Worm (Caenorhabditis elegans): ENCODE data around the gene clec-126.

clec-126 gene

ce11 chrII:3523547-3523946, 4.3 kb downstream of the clec-126 start:
- TF ChIP-seq ceh-34 (tag; optimal IDR thresholded peaks at IDR 0.05): peak; percentile 81
- TF ChIP-seq sox-2 (GFP tag; IDR thresholded peaks at IDR 0.05): peak; percentile 41; the same call in 1 of the 2 replicates
- TF ChIP-seq ceh-31 (tag; optimal IDR thresholded peaks at IDR 0.05): peak; percentile 13
- TF ChIP-seq unc-42 (tag; optimal IDR thresholded peaks at IDR 0.05): peak; percentile 27
- TF ChIP-seq tbx-2 (tag; optimal IDR thresholded peaks at IDR 0.05): peak; percentile 18
- peak; percentile 50 for TF ChIP-seq nfya-1 (tag; optimal IDR thresholded peaks at IDR 0.05)
- peak; percentile 41 for TF ChIP-seq ceh-18 (tag; optimal IDR thresholded peaks at IDR 0.05)

DNA sequence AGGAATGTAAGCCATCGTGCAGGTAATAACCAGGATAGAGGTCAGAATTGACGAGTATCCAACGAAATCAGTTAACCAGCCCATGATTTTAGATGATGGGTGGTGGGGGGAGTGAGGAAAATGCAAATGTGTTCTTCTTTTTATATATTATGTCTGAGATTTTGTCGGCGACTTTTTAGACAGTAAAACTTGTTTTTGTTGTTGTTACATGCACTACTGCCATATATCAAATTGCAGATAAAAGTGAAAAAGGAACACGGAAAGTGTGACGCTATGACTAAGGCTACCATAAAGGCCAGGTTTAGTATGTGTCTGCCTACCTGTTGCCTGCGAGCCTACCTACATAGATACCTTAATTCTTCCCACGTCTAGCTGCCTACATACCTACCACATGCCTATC, 4.8 kb downstream of the clec-126 start, which contains the start of gene col-72:
TSS of gene col-72 (minus strand) at position 101 of the 400 bp plus-strand sequence.
- TF ChIP-seq nhr-232 (tag; optimal IDR thresholded peaks at IDR 0.05) (no peak), ceh-2 (tag; optimal IDR thresholded peaks at IDR 0.05) (no peak), ets-4 (tag; optimal IDR thresholded peaks at IDR 0.05) (no peak), K02D7.2 (tag; optimal IDR thresholded peaks at IDR 0.05) (no peak), pag-3 (tag; optimal IDR thresholded peaks at IDR 0.05; ENCODE audit: borderline replicate concordance) (no peak), madf-2 (tag; optimal IDR thresholded peaks at IDR 0.05) (no peak), zip-5 (tag; optimal IDR thresholded peaks at IDR 0.05) (no peak), odd-2 (tag; optimal IDR thresholded peaks at IDR 0.05) (no peak), ceh-19 (GFP tag; optimal IDR thresholded peaks at IDR 0.05) (no peak), hlh-15 (tag; optimal IDR thresholded peaks at IDR 0.05) (no peak)

DNA sequence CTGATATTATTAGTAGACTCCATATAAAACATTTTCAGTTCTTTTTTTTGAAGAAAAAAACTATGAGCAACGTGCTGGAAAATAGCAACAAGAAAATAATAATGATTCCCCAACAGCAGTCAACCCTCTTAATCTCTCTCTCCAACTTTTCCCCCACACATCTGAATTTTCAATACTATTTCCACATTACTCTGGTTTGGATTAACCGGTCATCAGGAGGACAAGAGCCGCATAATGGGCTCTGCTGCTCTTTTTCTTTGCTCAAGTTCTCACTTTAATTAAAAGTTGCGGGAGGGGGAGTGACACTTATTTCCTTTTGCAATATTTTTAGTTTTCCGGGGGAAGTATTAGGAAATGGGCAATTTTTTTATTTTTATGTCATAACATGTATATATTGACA, 8.2 kb downstream of the clec-126 start:
- TF ChIP-seq lim-6 (tag; optimal IDR thresholded peaks at IDR 0.05) (peak; percentile 17), fkh-10 (GFP tag; optimal IDR thresholded peaks at IDR 0.05) (no peak), ceh-14 (tag; optimal IDR thresholded peaks at IDR 0.05) (peak; percentile 67), eyg-1 (tag; optimal IDR thresholded peaks at IDR 0.05) (no peak), elt-4 (tag; optimal IDR thresholded peaks at IDR 0.05) (no peak), unc-86 (tag; optimal IDR thresholded peaks at IDR 0.05) (no peak), ceh-31 (tag; optimal IDR thresholded peaks at IDR 0.05) (no peak)

DNA sequence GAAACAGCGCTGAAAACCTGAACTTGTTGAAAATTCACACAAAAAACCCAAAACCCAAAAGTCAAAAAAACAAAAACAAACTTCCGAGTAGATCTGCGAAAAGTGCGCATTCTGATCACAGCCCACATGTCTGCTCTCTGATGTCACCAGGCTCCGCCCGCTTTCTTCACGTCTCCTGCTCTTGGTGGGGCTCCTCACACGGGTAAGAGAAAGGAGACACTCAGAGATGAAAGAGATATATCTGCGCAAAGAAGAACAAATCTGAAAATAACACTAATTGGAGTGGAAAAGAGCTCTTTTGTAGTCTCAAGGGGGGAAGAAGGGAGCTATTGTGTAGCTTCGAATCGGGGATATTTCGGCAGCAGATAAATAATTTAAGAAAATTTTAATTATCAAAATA, 9.0 kb downstream of the clec-126 start, which contains the start of gene ncs-6:
TSS of gene ncs-6 (minus strand) at position 261 of the 400 bp plus-strand sequence.
- no peak for TF ChIP-seq eyg-1 (tag; optimal IDR thresholded peaks at IDR 0.05)
- TF ChIP-seq T23F11.4 (GFP tag; optimal IDR thresholded peaks at IDR 0.05): no peak
- no peak for TF ChIP-seq ceh-19 (GFP tag; optimal IDR thresholded peaks at IDR 0.05)
- no peak for TF ChIP-seq ref-2 (tag; optimal IDR thresholded peaks at IDR 0.05)
- no peak for TF ChIP-seq dmd-4 (tag; optimal IDR thresholded peaks at IDR 0.05; ENCODE audit: borderline replicate concordance)
- no peak for TF ChIP-seq zip-5 (tag; optimal IDR thresholded peaks at IDR 0.05)
- TF ChIP-seq pag-3 (tag; optimal IDR thresholded peaks at IDR 0.05; ENCODE audit: borderline replicate concordance): no peak

- TF ChIP-seq lim-6 (tag; optimal IDR thresholded peaks at IDR 0.05) (no peak), ceh-18 (tag; optimal IDR thresholded peaks at IDR 0.05) (no peak), madf-2 (tag; optimal IDR thresholded peaks at IDR 0.05) (no peak), rnt-1 (tag; optimal IDR thresholded peaks at IDR 0.05) (no peak), hlh-8 (tag; optimal IDR thresholded peaks at IDR 0.05) (no peak), unc-42 (tag; optimal IDR thresholded peaks at IDR 0.05) (no peak), ama-1 (optimal IDR thresholded peaks at IDR 0.05) (no peak), K02D7.2 (tag; optimal IDR thresholded peaks at IDR 0.05) (no peak), pqm-1 (tag; optimal IDR thresholded peaks at IDR 0.05) (no peak), sdc-2 (tag; optimal IDR thresholded peaks at IDR 0.05) (no peak), ceh-45 (GFP tag; IDR thresholded peaks at IDR 0.05) (no peak), elt-4 (tag; optimal IDR thresholded peaks at IDR 0.05) (no peak)
Measured at ce11 chrII:3540151-3540550, 20.9 kb downstream of the clec-126 start.

- no peak for TF ChIP-seq ceh-48 (tag; optimal IDR thresholded peaks at IDR 0.05)
- TF ChIP-seq pqm-1 (tag; optimal IDR thresholded peaks at IDR 0.05): no peak
- TF ChIP-seq Y22D7AL.16 (tag; optimal IDR thresholded peaks at IDR 0.05): no peak
- TF ChIP-seq gmeb-2 (tag; optimal IDR thresholded peaks at IDR 0.05): no peak
- TF ChIP-seq sox-4 (tag; optimal IDR thresholded peaks at IDR 0.05): no peak
- no peak for TF ChIP-seq syd-9 (tag; optimal IDR thresholded peaks at IDR 0.05)
- no peak for TF ChIP-seq unc-86 (tag; optimal IDR thresholded peaks at IDR 0.05)
- TF ChIP-seq ceh-18 (tag; optimal IDR thresholded peaks at IDR 0.05): no peak
- TF ChIP-seq unc-42 (tag; optimal IDR thresholded peaks at IDR 0.05): no peak
Measured at ce11 chrII:3546381-3546931, 27.2 kb downstream of the clec-126 start, which contains the start of gene apd-3. Gene apd-3, minus strand, starts transcription at chrII:3546431.
